Worm (Caenorhabditis elegans) whole organism, early embryonic: ENCODE measurements around the gene R102.4.
"Not testable (repeated sequence)": the region's sequence is repeated elsewhere in the genome, so short reads cannot be mapped to it uniquely, and the experiment has no call there.

Source experiments
- B0310.2 ChIP-seq: sonication (generic microtip); optimal IDR thresholded peaks from 2 replicates; lab custom pipeline; 2016; ENCODE audit warnings: mild to moderate bottlenecking, missing genetic modification characterization, missing compliant biosample characterization
- F13C5.2 ChIP-seq: sonication (generic microtip); optimal IDR thresholded peaks from 2 replicates; lab custom pipeline; 2017; ENCODE audit warnings: mild to moderate bottlenecking, missing genetic modification characterization, inconsistent platforms, missing compliant biosample characterization
- aly-1 ChIP-seq: sonication (generic microtip); optimal IDR thresholded peaks from 2 replicates; lab custom pipeline; 2016; ENCODE audit warnings: missing genetic modification characterization, missing compliant biosample characterization
- ama-1 ChIP-seq: fragments of 150-350 bp; optimal IDR thresholded peaks from 2 replicates; lab custom pipeline; 2014
- ceh-13 ChIP-seq: fragments of 200-800 bp; sonication (Bioruptor generic); optimal IDR thresholded peaks from 2 replicates; lab custom pipeline; 2018; ENCODE audit warnings: mild to moderate bottlenecking, missing genetic modification characterization, missing compliant biosample characterization
- ceh-36 ChIP-seq: sonication (generic microtip); optimal IDR thresholded peaks from 2 replicates; lab custom pipeline; 2016; ENCODE audit warnings: missing genetic modification characterization, inconsistent platforms, missing compliant biosample characterization
- ets-7 ChIP-seq: sonication (generic microtip); optimal IDR thresholded peaks from 2 replicates; lab custom pipeline; 2016; ENCODE audit warnings: missing genotype, missing genetic modification characterization, missing compliant biosample characterization
- flt-1 ChIP-seq: fragments of 200-800 bp; sonication (Bioruptor generic); IDR thresholded peaks from 2 replicates; pipeline ENCODE4 v1.3.6; 2022; ENCODE audit warnings: missing genetic modification characterization, missing compliant biosample characterization
- hmbx-1 ChIP-seq: sonication (generic microtip); optimal IDR thresholded peaks from 2 replicates; lab custom pipeline; 2016; ENCODE audit warnings: mild to moderate bottlenecking, missing genetic modification characterization, missing compliant biosample characterization
- hmg-4 ChIP-seq: fragments of 200-800 bp; sonication (Bioruptor generic); optimal IDR thresholded peaks from 2 replicates; lab custom pipeline; 2018; ENCODE audit warnings: mild to moderate bottlenecking, missing genetic modification characterization, missing compliant biosample characterization
- hnd-1 ChIP-seq: sonication (generic microtip); optimal IDR thresholded peaks from 2 replicates; lab custom pipeline; 2016; ENCODE audit warnings: missing genetic modification characterization, missing compliant biosample characterization
- pes-1 ChIP-seq: fragments of 200-800 bp; sonication (Bioruptor generic); IDR thresholded peaks from 2 replicates; pipeline ENCODE4 v1.3.6; 2022; ENCODE audit warnings: missing genetic modification reagents, missing genetic modification characterization, missing compliant biosample characterization
- scrt-1 ChIP-seq: fragments of 200-800 bp; sonication (Bioruptor generic); IDR thresholded peaks from 2 replicates; pipeline ENCODE4 v1.3.6; 2022; ENCODE audit warnings: missing genetic modification characterization, missing compliant biosample characterization
- sea-1 ChIP-seq: fragments of 200-800 bp; sonication (Bioruptor generic); conservative IDR thresholded peaks from 2 replicates; pipeline ENCODE4 v1.3.6; 2022; ENCODE audit warnings: missing genetic modification characterization, missing compliant biosample characterization
- tbx-11 ChIP-seq: fragments of 200-800 bp; sonication (Bioruptor generic); IDR thresholded peaks from 2 replicates; pipeline ENCODE4 v1.3.6; 2022; ENCODE audit warnings: missing genetic modification characterization, missing compliant biosample characterization
- tbx-37 ChIP-seq: fragments of 200-800 bp; sonication (Bioruptor generic); conservative IDR thresholded peaks from 2 replicates; pipeline ENCODE4 v1.3.6; 2022; ENCODE audit warnings: missing genetic modification reagents, missing genetic modification characterization, missing compliant biosample characterization
- tra-4 ChIP-seq: sonication (generic microtip); optimal IDR thresholded peaks from 2 replicates; lab custom pipeline; 2017; ENCODE audit warnings: missing genetic modification characterization, missing compliant biosample characterization

R102.4 gene

ce11 chrIV:10687307-10687706 lies 7.8 kb downstream of the R102.4 start, which contains the start of gene R102.2:
R102.2 (plus strand) TSS chrIV:10687607.
- not testable (repeated sequence) for TF ChIP-seq ceh-13; ama-1 (lab: Kevin White, UChicago); ceh-36 (tag; lab: Kevin White, UChicago)

ce11 chrIV:10685758-10686157 lies 9.3 kb downstream of the R102.4 start, which contains the start of the genes K08C7.6 and R102.1:
K08C7.6 (minus strand) TSS chrIV:10685858.
R102.1 (plus strand) TSS chrIV:10686048.
- no peak for TF ChIP-seq flt-1
- no peak for TF ChIP-seq pes-1
- TF ChIP-seq F13C5.2 (tag; lab: Kevin White, UChicago), result no peak
- TF ChIP-seq aly-1 (tag; lab: Kevin White, UChicago), result no peak
- no peak for TF ChIP-seq tbx-11 (GFP tag; lab: Robert Waterston, UW)
- TF ChIP-seq ets-7, result no peak
- no peak for TF ChIP-seq sea-1 (GFP tag; lab: Robert Waterston, UW)
- TF ChIP-seq tra-4 (tag; lab: Kevin White, UChicago), result no peak
- no peak for TF ChIP-seq hnd-1
- no peak for TF ChIP-seq ceh-36 (tag; lab: Kevin White, UChicago)
- no peak for TF ChIP-seq hmbx-1 (tag; lab: Kevin White, UChicago)
- TF ChIP-seq ceh-13, result no peak
- no peak for TF ChIP-seq ama-1 (lab: Kevin White, UChicago)
- no peak for TF ChIP-seq tbx-37 (GFP tag; lab: Robert Waterston, UW)
- no peak for TF ChIP-seq B0310.2 (tag; lab: Kevin White, UChicago)
- no peak for TF ChIP-seq hmg-4 (GFP tag; lab: Kevin White, UChicago)

ce11 chrIV:10682155-10682749 lies 12.9 kb downstream of the R102.4 start, which contains the start of gene fmo-2:
fmo-2 (plus strand) TSS chrIV:10682524.
- TF ChIP-seq flt-1 (no peak), scrt-1 (GFP tag; lab: Robert Waterston, UW) (no peak), pes-1 (no peak), ets-7 (no peak), sea-1 (GFP tag; lab: Robert Waterston, UW) (no peak), ceh-36 (tag; lab: Kevin White, UChicago) (no peak), hnd-1 (no peak), F13C5.2 (tag; lab: Kevin White, UChicago) (no peak), tbx-11 (GFP tag; lab: Robert Waterston, UW) (no peak), tbx-37 (GFP tag; lab: Robert Waterston, UW) (no peak), hmbx-1 (tag; lab: Kevin White, UChicago) (no peak), B0310.2 (tag; lab: Kevin White, UChicago) (no peak), aly-1 (tag; lab: Kevin White, UChicago) (no peak), tra-4 (tag; lab: Kevin White, UChicago) (no peak), ceh-13 (no peak)

- no peak for TF ChIP-seq ceh-13
- no peak for TF ChIP-seq F13C5.2 (tag; lab: Kevin White, UChicago)
- no peak for TF ChIP-seq hmbx-1 (tag; lab: Kevin White, UChicago)
- TF ChIP-seq tbx-11 (GFP tag; lab: Robert Waterston, UW), result no peak
- no peak for TF ChIP-seq pes-1
- no peak for TF ChIP-seq scrt-1 (GFP tag; lab: Robert Waterston, UW)
- no peak for TF ChIP-seq tbx-37 (GFP tag; lab: Robert Waterston, UW)
- no peak for TF ChIP-seq ama-1 (lab: Kevin White, UChicago)
- no peak for TF ChIP-seq sea-1 (GFP tag; lab: Robert Waterston, UW)
- TF ChIP-seq flt-1, result no peak
- TF ChIP-seq aly-1 (tag; lab: Kevin White, UChicago), result no peak
- no peak for TF ChIP-seq ceh-36 (tag; lab: Kevin White, UChicago)
- no peak for TF ChIP-seq B0310.2 (tag; lab: Kevin White, UChicago)
- TF ChIP-seq ets-7, result no peak
- no peak for TF ChIP-seq tra-4 (tag; lab: Kevin White, UChicago)
- no peak for TF ChIP-seq hnd-1
- no peak for TF ChIP-seq hmg-4 (GFP tag; lab: Kevin White, UChicago)
These were observed 14.7 kb downstream of the R102.4 start, which contains the start of gene K08C7.4 for ce11 chrIV:10680379-10680778. K08C7.4 (minus strand) TSS chrIV:10680479.

ce11 chrIV:10668561-10668960 lies 26.5 kb downstream of the R102.4 start:
- TF ChIP-seq tbx-11 (GFP tag; lab: Robert Waterston, UW), result no peak
- no peak for TF ChIP-seq scrt-1 (GFP tag; lab: Robert Waterston, UW)
- no peak for TF ChIP-seq pes-1
- no peak for TF ChIP-seq ets-7
- TF ChIP-seq hmbx-1 (tag; lab: Kevin White, UChicago), result no peak
- no peak for TF ChIP-seq hmg-4 (GFP tag; lab: Kevin White, UChicago)
- TF ChIP-seq F13C5.2 (tag; lab: Kevin White, UChicago), result no peak
- TF ChIP-seq sea-1 (GFP tag; lab: Robert Waterston, UW), result no peak
- no peak for TF ChIP-seq hnd-1
- no peak for TF ChIP-seq ceh-36 (tag; lab: Kevin White, UChicago)
- TF ChIP-seq tra-4 (tag; lab: Kevin White, UChicago), result no peak
- TF ChIP-seq aly-1 (tag; lab: Kevin White, UChicago), result no peak
- no peak for TF ChIP-seq flt-1
- TF ChIP-seq B0310.2 (tag; lab: Kevin White, UChicago), result no peak
- no peak for TF ChIP-seq ceh-13
- no peak for TF ChIP-seq ama-1 (lab: Kevin White, UChicago)
- TF ChIP-seq tbx-37 (GFP tag; lab: Robert Waterston, UW), result no peak

ce11 chrIV:10666523-10666922 lies 28.6 kb downstream of the R102.4 start, which contains the start of gene epi-1:
epi-1 (plus strand) TSS chrIV:10666823.
- TF ChIP-seq ets-7 (no peak), pes-1 (no peak), ceh-36 (tag; lab: Kevin White, UChicago) (no peak), tbx-37 (GFP tag; lab: Robert Waterston, UW) (no peak), B0310.2 (tag; lab: Kevin White, UChicago) (no peak), F13C5.2 (tag; lab: Kevin White, UChicago) (no peak), ceh-13 (no peak)

ce11 chrIV:10664134-10664533 lies 31.0 kb downstream of the R102.4 start, which contains the start of gene K08C7.7:
K08C7.7 (plus strand) TSS chrIV:10664434.
- TF ChIP-seq pes-1 (no peak), flt-1 (no peak), hmg-4 (GFP tag; lab: Kevin White, UChicago) (no peak), B0310.2 (tag; lab: Kevin White, UChicago) (no peak)
